Worm (Caenorhabditis elegans): ENCODE measurements around the gene try-5.

DNA sequence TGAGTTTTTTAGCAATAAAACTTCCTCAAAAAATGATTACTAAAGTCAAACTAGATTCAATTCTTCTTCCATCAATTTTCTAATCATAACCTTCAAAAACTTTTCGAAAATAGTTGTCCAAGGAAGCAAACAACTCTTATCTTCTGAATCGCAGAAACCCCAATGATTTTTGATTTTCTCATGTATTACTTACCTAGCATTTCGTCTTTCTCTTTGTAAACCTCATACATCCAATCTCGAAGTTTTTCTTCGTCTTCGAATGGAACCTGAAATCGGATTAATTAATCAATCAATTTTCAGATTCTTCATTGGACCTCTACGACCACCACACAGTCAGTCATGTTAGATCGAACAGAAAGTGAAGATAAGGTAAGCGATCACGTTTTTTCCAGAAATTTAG, 18.2 kb upstream of the try-5 start, which contains the start of gene K07B1.4:
- TF ChIP-seq aly-1 (tag; optimal IDR thresholded peaks at IDR 0.05) (no peak), ama-1 (optimal IDR thresholded peaks at IDR 0.05) (no peak), ceh-36 (tag; optimal IDR thresholded peaks at IDR 0.05) (no peak), tbx-37 (GFP tag; conservative IDR thresholded peaks at IDR 0.05) (no peak), pes-1 (GFP tag; IDR thresholded peaks at IDR 0.05) (no peak), ceh-13 (GFP tag; optimal IDR thresholded peaks at IDR 0.05) (no peak)

Data from whole organism, early embryonic.